Worm (Caenorhabditis elegans): ENCODE measurements around the gene sams-5.
"Not testable (repeated sequence)": the region's sequence is repeated elsewhere in the genome, so short reads cannot be mapped to it uniquely, and the experiment has no call there.

Gene sams-5

DNA sequence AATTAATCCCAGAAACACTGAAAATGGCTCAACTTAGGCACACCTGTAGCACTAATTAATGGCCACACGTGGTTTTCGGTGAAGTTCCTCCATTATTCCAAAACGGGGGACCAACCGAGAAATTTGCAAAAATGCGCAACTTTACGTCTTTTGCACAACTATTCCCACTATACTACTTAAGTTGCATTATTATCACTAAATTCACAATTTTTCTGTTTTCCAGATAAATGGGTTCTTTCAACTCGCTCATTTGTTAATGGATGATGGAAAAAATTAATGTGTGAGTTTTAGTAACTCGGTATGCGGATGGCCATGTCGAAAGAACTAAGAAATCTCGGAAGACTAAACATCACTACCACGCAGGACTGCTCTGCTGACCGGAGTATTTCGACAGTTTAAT is 24.7 kb downstream of the sams-5 start, which contains the start of gene T13A10.64:
TSS of gene T13A10.64 (plus strand) at position 301 of the 400 bp plus-strand sequence.
- TF ChIP-seq scrt-1 (GFP tag; IDR thresholded peaks at IDR 0.05) (no peak), F13C5.2 (tag; optimal IDR thresholded peaks at IDR 0.05) (no peak), aly-1 (tag; optimal IDR thresholded peaks at IDR 0.05) (no peak), hmbx-1 (tag; optimal IDR thresholded peaks at IDR 0.05) (no peak), hmg-4 (GFP tag; optimal IDR thresholded peaks at IDR 0.05) (no peak), tra-4 (tag; optimal IDR thresholded peaks at IDR 0.05) (no peak), tbx-37 (GFP tag; conservative IDR thresholded peaks at IDR 0.05) (no peak)

- TF ChIP-seq ceh-13 (GFP tag; optimal IDR thresholded peaks at IDR 0.05); aly-1 (tag; optimal IDR thresholded peaks at IDR 0.05); ama-1 (optimal IDR thresholded peaks at IDR 0.05): not testable (repeated sequence)
Measured at ce11 chrIV:6253000-6253399, 26.3 kb downstream of the sams-5 start, which contains the start of gene T13A10.2. T13A10.2 (plus strand) TSS chrIV:6253300.

DNA sequence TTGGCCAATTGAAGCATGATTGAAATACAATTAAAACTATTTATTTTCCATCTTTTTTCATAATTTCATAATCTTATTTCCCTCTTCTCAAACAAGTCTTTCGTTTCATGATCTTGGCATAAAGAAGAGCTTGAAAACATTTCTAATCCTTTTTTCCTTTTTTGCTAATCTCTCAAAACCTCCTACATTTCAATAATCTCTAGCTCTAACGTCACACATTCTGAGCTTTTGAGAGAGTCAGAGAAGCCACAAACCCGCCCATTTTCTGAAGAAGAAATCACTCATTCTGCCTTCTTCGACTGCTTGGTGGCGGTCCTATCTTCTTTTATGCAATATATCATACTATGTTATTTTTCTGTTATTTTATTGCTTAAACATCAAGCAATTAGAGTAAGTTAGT is 29.7 kb downstream of the sams-5 start, which contains the start of gene F58F9.1:
TSS of gene F58F9.1 (plus strand) at position 251 of the 400 bp plus-strand sequence.
- no peak for TF ChIP-seq ama-1 (optimal IDR thresholded peaks at IDR 0.05)
- no peak for TF ChIP-seq ceh-36 (tag; optimal IDR thresholded peaks at IDR 0.05)
- no peak for TF ChIP-seq pes-1 (GFP tag; IDR thresholded peaks at IDR 0.05)
- no peak for TF ChIP-seq tbx-11 (GFP tag; IDR thresholded peaks at IDR 0.05)
- no peak for TF ChIP-seq B0310.2 (tag; optimal IDR thresholded peaks at IDR 0.05)
- no peak for TF ChIP-seq tbx-37 (GFP tag; conservative IDR thresholded peaks at IDR 0.05)
- no peak for TF ChIP-seq hnd-1 (tag; optimal IDR thresholded peaks at IDR 0.05)
- no peak for TF ChIP-seq ets-7 (tag; optimal IDR thresholded peaks at IDR 0.05)
- no peak for TF ChIP-seq aly-1 (tag; optimal IDR thresholded peaks at IDR 0.05)
- no peak for TF ChIP-seq tra-4 (tag; optimal IDR thresholded peaks at IDR 0.05)
- no peak for TF ChIP-seq hmbx-1 (tag; optimal IDR thresholded peaks at IDR 0.05)
- no peak for TF ChIP-seq flt-1 (GFP tag; IDR thresholded peaks at IDR 0.05)
- TF ChIP-seq sea-1 (GFP tag; conservative IDR thresholded peaks at IDR 0.05): no peak

DNA sequence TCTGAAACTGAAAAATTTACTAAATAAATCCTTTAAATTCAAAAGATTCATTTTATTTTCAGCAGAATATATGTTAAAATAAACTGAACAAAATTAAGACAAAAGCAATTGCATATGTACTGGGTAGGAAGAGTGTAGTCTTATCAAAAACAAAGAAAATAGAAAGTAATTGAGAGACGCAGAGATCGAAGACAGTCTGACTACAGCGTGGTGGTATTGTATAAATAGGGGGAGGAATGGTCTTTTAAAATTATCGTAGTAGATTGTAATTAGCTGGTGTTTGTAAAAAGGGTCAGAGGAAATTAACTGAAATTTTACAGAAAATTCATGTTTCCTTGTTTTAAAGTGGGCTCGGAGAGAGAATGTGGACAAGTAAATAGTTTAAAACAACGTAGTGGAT is 30.8 kb downstream of the sams-5 start, which contains the start of gene acox-3:
TSS of gene acox-3 (minus strand) at position 7 of the 400 bp plus-strand sequence.
- TF ChIP-seq ceh-36 (tag; optimal IDR thresholded peaks at IDR 0.05): no peak
- TF ChIP-seq ceh-13 (GFP tag; optimal IDR thresholded peaks at IDR 0.05): no peak
- no peak for TF ChIP-seq hmg-4 (GFP tag; optimal IDR thresholded peaks at IDR 0.05)
- TF ChIP-seq flt-1 (GFP tag; IDR thresholded peaks at IDR 0.05): no peak
- no peak for TF ChIP-seq tbx-11 (GFP tag; IDR thresholded peaks at IDR 0.05)
- no peak for TF ChIP-seq F13C5.2 (tag; optimal IDR thresholded peaks at IDR 0.05)
- TF ChIP-seq hmbx-1 (tag; optimal IDR thresholded peaks at IDR 0.05): no peak
- TF ChIP-seq tra-4 (tag; optimal IDR thresholded peaks at IDR 0.05): no peak
- TF ChIP-seq tbx-37 (GFP tag; conservative IDR thresholded peaks at IDR 0.05): no peak
- no peak for TF ChIP-seq ets-7 (tag; optimal IDR thresholded peaks at IDR 0.05)
- no peak for TF ChIP-seq aly-1 (tag; optimal IDR thresholded peaks at IDR 0.05)
- TF ChIP-seq pes-1 (GFP tag; IDR thresholded peaks at IDR 0.05): no peak
- no peak for TF ChIP-seq hnd-1 (tag; optimal IDR thresholded peaks at IDR 0.05)

DNA sequence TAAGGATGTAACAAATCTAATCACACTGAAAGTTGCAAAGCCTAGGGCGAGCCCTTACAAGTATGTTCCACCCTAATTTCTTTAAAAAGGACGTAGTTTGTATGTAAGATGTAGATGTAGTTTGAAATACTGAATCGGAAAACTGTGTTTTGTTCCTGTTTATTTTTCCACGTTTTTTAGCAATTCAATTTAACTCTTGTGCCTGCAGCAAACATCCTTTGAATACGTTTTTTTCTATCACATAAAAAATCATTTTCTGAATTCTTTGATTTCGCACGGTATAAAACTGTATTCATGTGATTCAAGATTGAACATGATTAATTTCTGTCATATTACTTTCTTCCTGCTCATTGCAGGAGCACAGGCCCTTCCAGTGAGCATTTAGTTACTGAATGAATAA is 39.3 kb downstream of the sams-5 start, which contains the start of gene F58F9.9:
TSS of gene F58F9.9 (plus strand) at position 301 of the 400 bp plus-strand sequence.
- TF ChIP-seq ets-7 (tag; optimal IDR thresholded peaks at IDR 0.05): no peak
- no peak for TF ChIP-seq tra-4 (tag; optimal IDR thresholded peaks at IDR 0.05)
- no peak for TF ChIP-seq tbx-37 (GFP tag; conservative IDR thresholded peaks at IDR 0.05)
- no peak for TF ChIP-seq hnd-1 (tag; optimal IDR thresholded peaks at IDR 0.05)
- no peak for TF ChIP-seq ama-1 (optimal IDR thresholded peaks at IDR 0.05)
- no peak for TF ChIP-seq hmbx-1 (tag; optimal IDR thresholded peaks at IDR 0.05)
- TF ChIP-seq pes-1 (GFP tag; IDR thresholded peaks at IDR 0.05): no peak
- no peak for TF ChIP-seq flt-1 (GFP tag; IDR thresholded peaks at IDR 0.05)
- no peak for TF ChIP-seq B0310.2 (tag; optimal IDR thresholded peaks at IDR 0.05)
- TF ChIP-seq ceh-36 (tag; optimal IDR thresholded peaks at IDR 0.05): no peak
- no peak for TF ChIP-seq tbx-11 (GFP tag; IDR thresholded peaks at IDR 0.05)
- no peak for TF ChIP-seq sea-1 (GFP tag; conservative IDR thresholded peaks at IDR 0.05)
- no peak for TF ChIP-seq F13C5.2 (tag; optimal IDR thresholded peaks at IDR 0.05)
- no peak for TF ChIP-seq aly-1 (tag; optimal IDR thresholded peaks at IDR 0.05)
- no peak for TF ChIP-seq hmg-4 (GFP tag; optimal IDR thresholded peaks at IDR 0.05)
- TF ChIP-seq scrt-1 (GFP tag; IDR thresholded peaks at IDR 0.05): no peak
- no peak for TF ChIP-seq ceh-13 (GFP tag; optimal IDR thresholded peaks at IDR 0.05)

ce11 chrIV:6237508-6238227 is 41.7 kb downstream of the sams-5 start, which contains the start of the genes F58F9.6 and F58F9.8:
F58F9.6 (minus strand) TSS chrIV:6237608.
F58F9.8 (plus strand) TSS chrIV:6238177.
- no peak for TF ChIP-seq ama-1 (optimal IDR thresholded peaks at IDR 0.05)
- TF ChIP-seq F13C5.2 (tag; optimal IDR thresholded peaks at IDR 0.05): no peak
- TF ChIP-seq hmbx-1 (tag; optimal IDR thresholded peaks at IDR 0.05): no peak
- no peak for TF ChIP-seq aly-1 (tag; optimal IDR thresholded peaks at IDR 0.05)
- no peak for TF ChIP-seq ets-7 (tag; optimal IDR thresholded peaks at IDR 0.05)
- TF ChIP-seq B0310.2 (tag; optimal IDR thresholded peaks at IDR 0.05): no peak

ce11 chrIV:6232769-6233290 is 46.5 kb downstream of the sams-5 start, which contains the start of gene F58F9.3:
F58F9.3 (plus strand) TSS chrIV:6233240.
- TF ChIP-seq B0310.2 (tag; optimal IDR thresholded peaks at IDR 0.05) (no peak), ets-7 (tag; optimal IDR thresholded peaks at IDR 0.05) (no peak), scrt-1 (GFP tag; IDR thresholded peaks at IDR 0.05) (no peak), hmg-4 (GFP tag; optimal IDR thresholded peaks at IDR 0.05) (no peak), ceh-13 (GFP tag; optimal IDR thresholded peaks at IDR 0.05) (no peak), F13C5.2 (tag; optimal IDR thresholded peaks at IDR 0.05) (no peak), tbx-37 (GFP tag; conservative IDR thresholded peaks at IDR 0.05) (no peak), aly-1 (tag; optimal IDR thresholded peaks at IDR 0.05) (no peak), tra-4 (tag; optimal IDR thresholded peaks at IDR 0.05) (no peak), sea-1 (GFP tag; conservative IDR thresholded peaks at IDR 0.05) (no peak), ceh-36 (tag; optimal IDR thresholded peaks at IDR 0.05) (no peak), flt-1 (GFP tag; IDR thresholded peaks at IDR 0.05) (no peak), ama-1 (optimal IDR thresholded peaks at IDR 0.05) (no peak), hmbx-1 (tag; optimal IDR thresholded peaks at IDR 0.05) (no peak)
